Worm (Caenorhabditis elegans) whole organism, L4 larva: ENCODE results near the gene C06C3.12.
A peak's percentile ranks its signal among the peaks of the same experiment; 100 is the strongest.

ENCODE experiments used
- F26F4.8 ChIP-seq: fragments of 200-800 bp; sonication (Bioruptor generic); conservative IDR thresholded peaks from 2 replicates; pipeline ENCODE4 v1.3.6; 2022; ENCODE audit warnings: missing genetic modification characterization, missing compliant biosample characterization
- F37D6.2 ChIP-seq: sonication (generic microtip); optimal IDR thresholded peaks from 2 replicates; lab custom pipeline; 2016; ENCODE audit warnings: mild to moderate bottlenecking, missing genetic modification characterization, missing compliant biosample characterization
- R02D3.7 ChIP-seq: fragments of 150-350 bp; sonication (generic microtip); optimal IDR thresholded peaks from 3 replicates; lab custom pipeline; 2014; ENCODE audit warnings: missing biosample characterization, missing genetic modification characterization
- Y105C5A.15 ChIP-seq: fragments of 200-800 bp; sonication (Bioruptor generic); IDR thresholded peaks from 2 replicates; pipeline ENCODE4 v1.3.6; 2022; ENCODE audit warnings: missing genetic modification characterization, missing compliant biosample characterization
- Y48G9A.11 ChIP-seq: fragments of 200-800 bp; sonication (Bioruptor generic); IDR thresholded peaks from 2 replicates; pipeline ENCODE4 v1.3.6; 2022; ENCODE audit warnings: missing genetic modification reagents, missing genetic modification characterization, missing compliant biosample characterization
- ZK337.2 ChIP-seq: fragments of 200-800 bp; sonication (Bioruptor generic); IDR thresholded peaks from 2 replicates; pipeline ENCODE4 v1.3.6; 2022; ENCODE audit warnings: missing genetic modification reagents, missing genetic modification characterization, missing compliant biosample characterization
- ctbp-1 ChIP-seq: fragments of 200-800 bp; sonication (Bioruptor generic); IDR thresholded peaks from 2 replicates; pipeline ENCODE4 v1.3.6; 2022; ENCODE audit warnings: missing genetic modification reagents, missing genetic modification characterization, missing compliant biosample characterization
- daf-16 ChIP-seq, 3 experiments: sonication (generic microtip); optimal IDR thresholded peaks; 2 replicates each; lab custom pipeline; 2016 to 2017; ENCODE audit warnings: missing genetic modification characterization in 3 of 3, missing genetic modification reagents in 3 of 3, mild to moderate bottlenecking in 2 of 3, missing compliant biosample characterization in 2 of 3, missing biosample characterization in 1 of 3, moderate library complexity in 1 of 3
- daf-19 ChIP-seq: fragments of 200-800 bp; sonication (Bioruptor generic); conservative IDR thresholded peaks from 2 replicates; pipeline ENCODE4 v1.3.6; 2022; ENCODE audit warnings: missing genetic modification characterization, missing compliant biosample characterization
- daf-8 ChIP-seq: fragments of 200-800 bp; sonication (Bioruptor generic); IDR thresholded peaks from 2 replicates; pipeline ENCODE4 v1.3.6; 2022; ENCODE audit warnings: missing genetic modification characterization, missing compliant biosample characterization
- dmd-8 ChIP-seq: fragments of 200-800 bp; sonication (Bioruptor generic); IDR thresholded peaks from 2 replicates; pipeline ENCODE4 v1.3.6; 2022; ENCODE audit warnings: missing genetic modification characterization, missing compliant biosample characterization
- dve-1 ChIP-seq: sonication (generic microtip); optimal IDR thresholded peaks from 2 replicates; lab custom pipeline; 2017; ENCODE audit warnings: antibody characterized with exemption, mild to moderate bottlenecking, missing genetic modification characterization, missing compliant biosample characterization; ENCODE audit not compliant: insufficient read depth
- gei-8 ChIP-seq: fragments of 200-800 bp; sonication (Bioruptor generic); optimal IDR thresholded peaks from 2 replicates; lab custom pipeline; 2018; ENCODE audit warnings: mild to moderate bottlenecking, missing genetic modification characterization, missing compliant biosample characterization
- hlh-30 ChIP-seq: sonication (generic microtip); optimal IDR thresholded peaks from 2 replicates; lab custom pipeline; 2017; ENCODE audit warnings: antibody characterized with exemption, mild to moderate bottlenecking, missing genetic modification characterization, missing compliant biosample characterization; ENCODE audit not compliant: insufficient read depth
- lir-3 ChIP-seq: sonication (generic microtip); optimal IDR thresholded peaks from 2 replicates; lab custom pipeline; 2016; ENCODE audit warnings: mild to moderate bottlenecking, missing genetic modification characterization, missing compliant biosample characterization
- madf-5 ChIP-seq, 2 experiments: fragments of 200-800 bp; sonication (Bioruptor generic); IDR thresholded peaks; 2 replicates each; pipeline ENCODE4 v1.3.6; 2022; ENCODE audit warnings: missing compliant biosample characterization in 2 of 2, missing genetic modification characterization in 2 of 2
- madf-9 ChIP-seq: fragments of 200-800 bp; sonication (Bioruptor generic); conservative IDR thresholded peaks from 2 replicates; pipeline ENCODE4 v1.3.6; 2022; ENCODE audit warnings: missing genetic modification reagents, missing genetic modification characterization, missing compliant biosample characterization
- mes-2 ChIP-seq: sonication (generic microtip); optimal IDR thresholded peaks from 2 replicates; lab custom pipeline; 2016; ENCODE audit warnings: missing genotype, mild to moderate bottlenecking, missing genetic modification characterization, missing compliant biosample characterization; ENCODE audit not compliant: poor library complexity, severe bottlenecking
- nhr-11 ChIP-seq: fragments of 150-350 bp; optimal IDR thresholded peaks from 2 replicates; lab custom pipeline; 2014; ENCODE audit warnings: missing biosample characterization, missing genetic modification characterization
- nhr-111 ChIP-seq: fragments of 200-800 bp; sonication (Bioruptor generic); optimal IDR thresholded peaks from 2 replicates; lab custom pipeline; 2018; ENCODE audit warnings: mild to moderate bottlenecking, missing genetic modification characterization, missing compliant biosample characterization
- nhr-237 ChIP-seq: sonication (generic microtip); optimal IDR thresholded peaks from 2 replicates; lab custom pipeline; 2017; ENCODE audit warnings: missing biosample characterization, missing genetic modification characterization
- nhr-28 ChIP-seq: fragments of 150-350 bp; optimal IDR thresholded peaks from 2 replicates; lab custom pipeline; 2014; ENCODE audit warnings: missing biosample characterization, missing genetic modification characterization
- nhr-77 ChIP-seq: fragments of 150-350 bp; optimal IDR thresholded peaks from 2 replicates; lab custom pipeline; 2014; ENCODE audit warnings: missing biosample characterization, missing genetic modification characterization
- pqm-1 ChIP-seq: sonication (generic microtip); optimal IDR thresholded peaks from 2 replicates; lab custom pipeline; 2017; ENCODE audit warnings: missing biosample characterization, missing genetic modification characterization
- rbr-2 ChIP-seq: sonication (generic microtip); optimal IDR thresholded peaks from 2 replicates; lab custom pipeline; 2016; ENCODE audit warnings: missing genotype, missing genetic modification characterization, missing compliant biosample characterization
- sdz-12 ChIP-seq: fragments of 200-800 bp; sonication (Bioruptor generic); optimal IDR thresholded peaks from 2 replicates; lab custom pipeline; 2018; ENCODE audit warnings: mild to moderate bottlenecking, missing genetic modification characterization, missing compliant biosample characterization
- set-16 ChIP-seq: fragments of 200-800 bp; sonication (Bioruptor generic); IDR thresholded peaks from 2 replicates; pipeline ENCODE4 v1.3.6; 2022; ENCODE audit warnings: missing genetic modification reagents, missing genetic modification characterization, missing compliant biosample characterization
- unc-39 ChIP-seq: sonication (generic microtip); optimal IDR thresholded peaks from 2 replicates; lab custom pipeline; 2017; ENCODE audit warnings: missing biosample characterization, missing genetic modification characterization
- vab-7 ChIP-seq: fragments of 200-800 bp; sonication (Bioruptor generic); IDR thresholded peaks from 2 replicates; pipeline ENCODE4 v1.3.6; 2022; ENCODE audit warnings: missing genetic modification reagents, missing genetic modification characterization, missing compliant biosample characterization
- zag-1 ChIP-seq: fragments of 150-350 bp; optimal IDR thresholded peaks from 2 replicates; lab custom pipeline; 2014; ENCODE audit warnings: missing biosample characterization, missing genetic modification characterization
- zfp-2 ChIP-seq: sonication (generic microtip); optimal IDR thresholded peaks from 2 replicates; lab custom pipeline; 2016; ENCODE audit warnings: mild to moderate bottlenecking, missing genetic modification characterization, missing compliant biosample characterization
- zfp-3 ChIP-seq: fragments of 200-800 bp; sonication (Bioruptor generic); conservative IDR thresholded peaks from 2 replicates; pipeline ENCODE4 v1.3.6; 2022; ENCODE audit warnings: missing genetic modification reagents, missing genetic modification characterization, missing compliant biosample characterization
- zip-2 ChIP-seq: fragments of 150-350 bp; optimal IDR thresholded peaks from 2 replicates; lab custom pipeline; 2014; ENCODE audit warnings: missing biosample characterization, missing genetic modification characterization

C06C3.12 gene

ce11 chrII:9378174-9378573 is 3.3 kb downstream of the C06C3.12 start:
- no peak for TF ChIP-seq zfp-2
- TF ChIP-seq rbr-2 (tag; lab: Kevin White, UChicago): no peak
- no peak for TF ChIP-seq daf-16 (GFP tag; optimal IDR thresholded peaks at IDR 0.05; lab: Kevin White, UChicago)
- TF ChIP-seq daf-16 (tag; optimal IDR thresholded peaks at IDR 0.05; lab: Kevin White, UChicago): peak; percentile 72
- TF ChIP-seq madf-9 (GFP tag; lab: Robert Waterston, UW): no peak
- TF ChIP-seq hlh-30: no peak
- no peak for TF ChIP-seq lir-3
- TF ChIP-seq mes-2 (tag; lab: Kevin White, UChicago): no peak
- no peak for TF ChIP-seq F37D6.2
- peak; percentile 26 for TF ChIP-seq pqm-1
- TF ChIP-seq, all 104 proteins: peak for 2

ce11 chrII:9379796-9380195 is 4.9 kb downstream of the C06C3.12 start, which contains the start of gene srh-48:
Gene srh-48 (plus strand): TSS chrII:9380096.
- TF ChIP-seq dmd-8 (GFP tag; lab: Robert Waterston, UW) (no peak), unc-39 (tag; lab: Kevin White, UChicago) (no peak), vab-7 (GFP tag; lab: Robert Waterston, UW) (no peak), ZK337.2 (GFP tag; lab: Robert Waterston, UW) (no peak), nhr-77 (no peak), zag-1 (no peak)

- TF ChIP-seq F37D6.2: no peak
- no peak for TF ChIP-seq R02D3.7 (tag; lab: Kevin White, UChicago)
- TF ChIP-seq daf-19 (GFP tag; lab: Robert Waterston, UW): no peak
- TF ChIP-seq nhr-77: no peak
- TF ChIP-seq ctbp-1: no peak
- no peak for TF ChIP-seq sdz-12 (GFP tag; lab: Kevin White, UChicago)
- TF ChIP-seq nhr-237 (tag; lab: Kevin White, UChicago): no peak
- TF ChIP-seq zfp-3 (GFP tag; lab: Robert Waterston, UW): no peak
- TF ChIP-seq dmd-8 (GFP tag; lab: Robert Waterston, UW): no peak
- no peak for TF ChIP-seq Y48G9A.11 (GFP tag; lab: Robert Waterston, UW)
- no peak for TF ChIP-seq nhr-11 (tag; lab: Kevin White, UChicago)
- no peak for TF ChIP-seq gei-8 (GFP tag; lab: Kevin White, UChicago)
- TF ChIP-seq, all 104 proteins: peak for 0
Observed at ce11 chrII:9385241-9385640, 10.3 kb downstream of the C06C3.12 start, which contains the start of gene C06C3.7. Gene C06C3.7 (plus strand): TSS chrII:9385541.

ce11 chrII:9392724-9393123 is 17.8 kb downstream of the C06C3.12 start, which contains the start of gene lido-17:
Gene lido-17 (minus strand): TSS chrII:9392824.
- TF ChIP-seq set-16 (GFP tag; lab: Robert Waterston, UW): no peak
- no peak for TF ChIP-seq gei-8 (GFP tag; lab: Kevin White, UChicago)
- no peak for TF ChIP-seq zfp-2
- TF ChIP-seq vab-7 (GFP tag; lab: Robert Waterston, UW): no peak
- TF ChIP-seq Y105C5A.15 (GFP tag; lab: Robert Waterston, UW): no peak
- TF ChIP-seq daf-8 (GFP tag; lab: Robert Waterston, UW): no peak
- TF ChIP-seq nhr-111 (GFP tag; lab: Kevin White, UChicago): no peak
- TF ChIP-seq dve-1 (tag; lab: Kevin White, UChicago): no peak
- TF ChIP-seq nhr-28 (tag; lab: Kevin White, UChicago): no peak
- TF ChIP-seq ctbp-1: no peak
- TF ChIP-seq madf-5 (GFP tag; IDR thresholded peaks at IDR 0.05; lab: Robert Waterston, UW): no peak
- TF ChIP-seq sdz-12 (GFP tag; lab: Kevin White, UChicago): no peak
- TF ChIP-seq zip-2: no peak

- TF ChIP-seq hlh-30 (no peak), daf-16 (GFP tag; optimal IDR thresholded peaks at IDR 0.05; lab: Kevin White, UChicago) (no peak), daf-16 (tag; optimal IDR thresholded peaks at IDR 0.05; lab: Kevin White, UChicago) (peak; percentile 68), F26F4.8 (GFP tag; lab: Robert Waterston, UW) (no peak), unc-39 (tag; lab: Kevin White, UChicago) (no peak), pqm-1 (peak; percentile 47)
Observed at ce11 chrII:9397496-9397895, 22.6 kb downstream of the C06C3.12 start, which contains the start of gene Y51B9A.9. Gene Y51B9A.9 (minus strand): TSS chrII:9397596.
